Worm (Caenorhabditis elegans) whole organism, mixed stage, embryonic: ENCODE measurements around the gene twk-23.

ENCODE experiments used
- mab-5 ChIP-seq: fragments of 150-350 bp; optimal IDR thresholded peaks from 2 replicates; lab custom pipeline; 2014; ENCODE audit warnings: missing biosample characterization, missing genetic modification characterization
- mep-1 ChIP-seq: fragments of 150-350 bp; optimal IDR thresholded peaks from 2 replicates; lab custom pipeline; 2017; ENCODE audit warnings: missing biosample characterization, missing genetic modification reagents, missing genetic modification characterization, inconsistent platforms
- nhr-2 ChIP-seq: fragments of 150-350 bp; optimal IDR thresholded peaks from 2 replicates; lab custom pipeline; 2014; ENCODE audit warnings: missing biosample characterization, missing genetic modification characterization
- sem-2 ChIP-seq: fragments of 200-800 bp; sonication (Bioruptor generic); optimal IDR thresholded peaks from 2 replicates; lab custom pipeline; 2018; ENCODE audit warnings: mild to moderate bottlenecking, missing genetic modification characterization, missing compliant biosample characterization

DNA sequence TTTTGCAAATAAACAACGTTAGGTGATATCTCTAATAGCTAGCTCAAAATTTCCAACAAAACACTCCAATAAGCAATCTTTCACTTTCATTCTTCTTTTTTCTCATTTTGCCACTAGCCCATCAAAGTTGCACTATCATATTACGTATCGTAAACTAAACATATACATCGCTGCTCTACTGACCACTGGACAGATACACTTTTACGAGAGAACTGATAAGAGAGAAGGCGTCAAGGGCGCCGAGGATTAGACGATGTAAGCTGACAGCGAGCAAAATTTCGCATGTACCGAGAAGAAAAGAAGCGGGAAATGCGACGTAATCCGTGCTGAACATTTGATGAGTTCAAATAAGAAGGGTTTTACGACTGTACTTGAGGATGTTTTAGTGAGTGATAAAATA is 28.2 kb upstream of the twk-23 start:
- TF ChIP-seq mep-1 (tag; lab: Kevin White, UChicago) (no peak), sem-2 (GFP tag; lab: Kevin White, UChicago) (no peak), mab-5 (no peak), nhr-2 (tag; lab: Kevin White, UChicago) (no peak)
